Worm (Caenorhabditis elegans) whole organism, L4 larva: Measurements from ENCODE around the gene set-25.
A peak's percentile ranks its signal among the peaks of the same experiment; 100 is the strongest.

Experiments used
- F10B5.3 ChIP-seq: sonication (generic microtip); optimal IDR thresholded peaks from 2 replicates; lab custom pipeline; 2016; ENCODE audit warnings: mild to moderate bottlenecking, missing genetic modification characterization, missing compliant biosample characterization
- F37D6.2 ChIP-seq: sonication (generic microtip); optimal IDR thresholded peaks from 2 replicates; lab custom pipeline; 2016; ENCODE audit warnings: mild to moderate bottlenecking, missing genetic modification characterization, missing compliant biosample characterization
- F44E2.7 ChIP-seq: fragments of 200-800 bp; sonication (Bioruptor generic); IDR thresholded peaks from 2 replicates; pipeline ENCODE4 v2.1.2; 2022; ENCODE audit warnings: missing genetic modification characterization, missing compliant biosample characterization
- T20F7.1 ChIP-seq: fragments of 200-800 bp; sonication (Bioruptor generic); optimal IDR thresholded peaks from 2 replicates; lab custom pipeline; 2018; ENCODE audit warnings: mild to moderate bottlenecking, missing genetic modification characterization, missing compliant biosample characterization
- Y5F2A.4 ChIP-seq: fragments of 200-800 bp; sonication (Bioruptor generic); optimal IDR thresholded peaks from 2 replicates; lab custom pipeline; 2018; ENCODE audit warnings: mild to moderate bottlenecking, missing genetic modification characterization, missing compliant biosample characterization
- Y75B8A.6 ChIP-seq: fragments of 200-800 bp; sonication (Bioruptor generic); IDR thresholded peaks from 2 replicates; pipeline ENCODE4 v1.3.6; 2022; ENCODE audit warnings: missing genetic modification reagents, missing genetic modification characterization, missing compliant biosample characterization
- ZK546.5 ChIP-seq, 2 experiments: sonication (generic microtip); optimal IDR thresholded peaks; 2 replicates each; lab custom pipeline; 2017; ENCODE audit warnings: missing biosample characterization in 2 of 2, missing genetic modification characterization in 2 of 2
- aha-1 ChIP-seq: fragments of 150-350 bp; peaks from one replicate; lab custom pipeline; 2014; ENCODE audit warnings: missing biosample characterization, missing genetic modification characterization
- ceh-82 ChIP-seq: sonication (generic microtip); optimal IDR thresholded peaks from 2 replicates; lab custom pipeline; 2017; ENCODE audit warnings: missing biosample characterization, missing genetic modification characterization
- ces-1 ChIP-seq: fragments of 150-350 bp; sonication (generic microtip); optimal IDR thresholded peaks from 4 replicates; lab custom pipeline; 2014; ENCODE audit warnings: missing biosample characterization, missing genetic modification reagents, missing genetic modification characterization
- daf-16 ChIP-seq, 3 experiments: sonication (generic microtip); optimal IDR thresholded peaks; 2 replicates each; lab custom pipeline; 2016 to 2017; ENCODE audit warnings: missing genetic modification characterization in 3 of 3, missing genetic modification reagents in 3 of 3, mild to moderate bottlenecking in 2 of 3, missing compliant biosample characterization in 2 of 3, missing biosample characterization in 1 of 3, moderate library complexity in 1 of 3
- egl-43 ChIP-seq: fragments of 200-800 bp; sonication (Bioruptor generic); IDR thresholded peaks from 2 replicates; pipeline ENCODE4 v1.3.6; 2022; ENCODE audit warnings: missing genetic modification reagents, missing genetic modification characterization, missing compliant biosample characterization
- fkh-10 ChIP-seq: fragments of 150-350 bp; optimal IDR thresholded peaks from 2 replicates; lab custom pipeline; 2014; ENCODE audit warnings: missing biosample characterization, missing genetic modification reagents, missing genetic modification characterization
- hlh-30 ChIP-seq: sonication (generic microtip); optimal IDR thresholded peaks from 2 replicates; lab custom pipeline; 2017; ENCODE audit warnings: antibody characterized with exemption, mild to moderate bottlenecking, missing genetic modification characterization, missing compliant biosample characterization; ENCODE audit not compliant: insufficient read depth
- hmg-1.1 ChIP-seq: fragments of 200-800 bp; sonication (Bioruptor generic); IDR thresholded peaks from 2 replicates; pipeline ENCODE4 v1.3.6; 2022; ENCODE audit warnings: missing genetic modification reagents, missing genetic modification characterization, missing compliant biosample characterization
- lin-13 ChIP-seq: fragments of 150-350 bp; optimal IDR thresholded peaks from 2 replicates; lab custom pipeline; 2014; ENCODE audit warnings: missing biosample characterization, missing genetic modification reagents, missing genetic modification characterization
- lin-15B ChIP-seq: fragments of 150-350 bp; sonication (generic microtip); optimal IDR thresholded peaks from 3 replicates; lab custom pipeline; 2014; ENCODE audit warnings: missing biosample characterization, missing genetic modification characterization
- lsy-2 ChIP-seq, 2 experiments: fragments of 150-350 bp in 1 of 2; sonication (generic microtip) in 1 of 2; optimal IDR thresholded peaks; 2 replicates each; lab custom pipeline; 2014 to 2017; ENCODE audit warnings: missing biosample characterization in 2 of 2, missing genetic modification characterization in 2 of 2
- madf-9 ChIP-seq: fragments of 200-800 bp; sonication (Bioruptor generic); conservative IDR thresholded peaks from 2 replicates; pipeline ENCODE4 v1.3.6; 2022; ENCODE audit warnings: missing genetic modification reagents, missing genetic modification characterization, missing compliant biosample characterization
- mdl-1 ChIP-seq, 2 experiments: fragments of 150-350 bp in 1 of 2; sonication (generic microtip) in 1 of 2; optimal IDR thresholded peaks; 2 replicates each; lab custom pipeline; 2014 to 2017; ENCODE audit warnings: missing biosample characterization in 2 of 2, missing genetic modification characterization in 2 of 2
- mep-1 ChIP-seq: fragments of 150-350 bp; sonication (generic microtip); optimal IDR thresholded peaks from 3 replicates; lab custom pipeline; 2014; ENCODE audit warnings: missing biosample characterization, missing genetic modification characterization
- mes-2 ChIP-seq: sonication (generic microtip); optimal IDR thresholded peaks from 2 replicates; lab custom pipeline; 2016; ENCODE audit warnings: missing genotype, mild to moderate bottlenecking, missing genetic modification characterization, missing compliant biosample characterization; ENCODE audit not compliant: poor library complexity, severe bottlenecking
- nhr-102 ChIP-seq: sonication (generic microtip); optimal IDR thresholded peaks from 2 replicates; lab custom pipeline; 2016; ENCODE audit warnings: mild to moderate bottlenecking, missing genetic modification characterization, moderate library complexity, missing compliant biosample characterization
- nhr-237 ChIP-seq: sonication (generic microtip); optimal IDR thresholded peaks from 2 replicates; lab custom pipeline; 2017; ENCODE audit warnings: missing biosample characterization, missing genetic modification characterization
- nhr-28 ChIP-seq: fragments of 150-350 bp; optimal IDR thresholded peaks from 2 replicates; lab custom pipeline; 2014; ENCODE audit warnings: missing biosample characterization, missing genetic modification characterization
- nhr-41 ChIP-seq: fragments of 200-800 bp; sonication (Bioruptor generic); IDR thresholded peaks from 2 replicates; pipeline ENCODE4 v1.3.6; 2022; ENCODE audit warnings: missing genetic modification reagents, missing genetic modification characterization, missing compliant biosample characterization
- nhr-6 ChIP-seq: fragments of 150-350 bp; optimal IDR thresholded peaks from 2 replicates; lab custom pipeline; 2014; ENCODE audit warnings: missing biosample characterization, missing genetic modification characterization
- nhr-77 ChIP-seq: fragments of 150-350 bp; optimal IDR thresholded peaks from 2 replicates; lab custom pipeline; 2014; ENCODE audit warnings: missing biosample characterization, missing genetic modification characterization
- pha-4 ChIP-seq, 2 experiments: fragments of 150-350 bp in 1 of 2; fragments of 200-800 bp in 1 of 2; sonication (Bioruptor generic) in 1 of 2; IDR thresholded peaks in 1 of 2; optimal IDR thresholded peaks in 1 of 2; 2 replicates each; pipeline versions ENCODE4 v1.3.6 to Lab custom; 2014 to 2022; ENCODE audit warnings: missing genetic modification characterization in 2 of 2, missing genetic modification reagents in 2 of 2, missing biosample characterization in 1 of 2, missing compliant biosample characterization in 1 of 2
- rbr-2 ChIP-seq: sonication (generic microtip); optimal IDR thresholded peaks from 2 replicates; lab custom pipeline; 2016; ENCODE audit warnings: missing genotype, missing genetic modification characterization, missing compliant biosample characterization
- sdz-12 ChIP-seq: fragments of 200-800 bp; sonication (Bioruptor generic); optimal IDR thresholded peaks from 2 replicates; lab custom pipeline; 2018; ENCODE audit warnings: mild to moderate bottlenecking, missing genetic modification characterization, missing compliant biosample characterization
- set-16 ChIP-seq: fragments of 200-800 bp; sonication (Bioruptor generic); IDR thresholded peaks from 2 replicates; pipeline ENCODE4 v1.3.6; 2022; ENCODE audit warnings: missing genetic modification reagents, missing genetic modification characterization, missing compliant biosample characterization
- skn-1 ChIP-seq: fragments of 150-350 bp; optimal IDR thresholded peaks from 2 replicates; lab custom pipeline; 2014; ENCODE audit warnings: missing biosample characterization, missing genetic modification characterization
- snpc-1.2 ChIP-seq: fragments of 200-800 bp; sonication (Bioruptor generic); IDR thresholded peaks from 2 replicates; pipeline ENCODE4 v1.3.6; 2022; ENCODE audit warnings: missing genetic modification reagents, missing genetic modification characterization, missing compliant biosample characterization
- spr-1 ChIP-seq: sonication (generic microtip); optimal IDR thresholded peaks from 2 replicates; lab custom pipeline; 2016; ENCODE audit warnings: mild to moderate bottlenecking, missing genetic modification characterization, missing compliant biosample characterization
- spr-3 ChIP-seq: fragments of 200-800 bp; sonication (Bioruptor generic); optimal IDR thresholded peaks from 2 replicates; lab custom pipeline; 2018; ENCODE audit warnings: mild to moderate bottlenecking, missing genetic modification characterization, missing compliant biosample characterization
- tra-1 ChIP-seq: fragments of 200-800 bp; sonication (Bioruptor generic); IDR thresholded peaks from 2 replicates; pipeline ENCODE4 v1.3.6; 2022; ENCODE audit warnings: missing genetic modification reagents, missing genetic modification characterization, missing compliant biosample characterization
- unc-130 ChIP-seq: sonication (generic microtip); optimal IDR thresholded peaks from 2 replicates; lab custom pipeline; 2016; ENCODE audit warnings: missing genetic modification reagents, missing genetic modification characterization, missing compliant biosample characterization
- unc-62 ChIP-seq, 3 experiments: fragments of 150-350 bp in 1 of 3; sonication (generic microtip); optimal IDR thresholded peaks in 2 of 3; peaks in 1 of 3; 1 replicate in 1 of 3; 2 replicates in 2 of 3; lab custom pipeline; 2014 to 2017; ENCODE audit warnings: missing biosample characterization in 3 of 3, missing genetic modification characterization in 3 of 3, missing genetic modification reagents in 3 of 3, missing genotype in 1 of 3
- vab-7 ChIP-seq: fragments of 200-800 bp; sonication (Bioruptor generic); IDR thresholded peaks from 2 replicates; pipeline ENCODE4 v1.3.6; 2022; ENCODE audit warnings: missing genetic modification reagents, missing genetic modification characterization, missing compliant biosample characterization
- zfp-2 ChIP-seq: sonication (generic microtip); optimal IDR thresholded peaks from 2 replicates; lab custom pipeline; 2016; ENCODE audit warnings: mild to moderate bottlenecking, missing genetic modification characterization, missing compliant biosample characterization
- zfp-3 ChIP-seq: fragments of 200-800 bp; sonication (Bioruptor generic); conservative IDR thresholded peaks from 2 replicates; pipeline ENCODE4 v1.3.6; 2022; ENCODE audit warnings: missing genetic modification reagents, missing genetic modification characterization, missing compliant biosample characterization
- ztf-7 ChIP-seq: fragments of 150-350 bp; optimal IDR thresholded peaks from 2 replicates; lab custom pipeline; 2014; ENCODE audit warnings: missing biosample characterization, missing genetic modification characterization

Gene set-25

DNA sequence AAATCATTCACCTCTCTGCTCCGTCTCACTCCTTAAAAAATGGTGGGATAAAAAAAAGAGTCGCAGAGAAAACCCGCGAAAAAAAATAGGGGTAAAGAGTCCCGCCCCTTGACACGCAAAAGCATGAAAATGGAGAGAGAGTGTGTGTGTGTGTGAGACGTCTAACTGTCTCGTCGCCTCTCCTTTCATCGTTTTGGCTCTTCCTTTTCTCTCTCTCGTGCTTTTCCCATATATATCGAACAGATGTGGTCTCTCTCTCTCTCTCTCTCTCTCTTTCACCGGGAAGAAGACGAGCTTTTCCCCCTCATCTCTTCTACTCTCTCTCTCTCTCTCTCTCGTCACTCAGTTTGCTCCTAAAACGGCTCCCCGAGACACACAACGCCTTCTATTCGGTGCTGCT lies 17.1 kb downstream of the set-25 start (continued):
- TF ChIP-seq nhr-28 (tag; lab: Kevin White, UChicago): peak; percentile 15
- TF ChIP-seq T20F7.1: no peak
- peak; percentile 41 for TF ChIP-seq mes-2 (tag; lab: Kevin White, UChicago)
- TF ChIP-seq ces-1 (GFP tag; lab: Kevin White, UChicago): no peak

ce11 chrIII:13272788-13273187 lies 20.1 kb downstream of the set-25 start:
- TF ChIP-seq spr-3 (GFP tag; lab: Kevin White, UChicago): no peak
- TF ChIP-seq ceh-82: no peak
- no peak for TF ChIP-seq nhr-237 (tag; lab: Kevin White, UChicago)
- no peak for TF ChIP-seq nhr-102 (tag; lab: Kevin White, UChicago)
- TF ChIP-seq F37D6.2 (tag; lab: Kevin White, UChicago): no peak
- no peak for TF ChIP-seq lin-13 (GFP tag; lab: Kevin White, UChicago)
- no peak for TF ChIP-seq spr-1
- TF ChIP-seq egl-43 (GFP tag; lab: Robert Waterston, UW): no peak
- TF ChIP-seq zfp-3 (GFP tag; lab: Robert Waterston, UW): no peak
- no peak for TF ChIP-seq lin-15B (tag; lab: Kevin White, UChicago)
- no peak for TF ChIP-seq F44E2.7 (GFP tag; lab: Robert Waterston, UW)
- TF ChIP-seq sdz-12 (GFP tag; lab: Kevin White, UChicago): no peak
- TF ChIP-seq ztf-7: no peak
- no peak for TF ChIP-seq Y75B8A.6 (GFP tag; lab: Robert Waterston, UW)
- no peak for TF ChIP-seq daf-16 (GFP tag; optimal IDR thresholded peaks at IDR 0.05; lab: Kevin White, UChicago)
- TF ChIP-seq daf-16 (tag; optimal IDR thresholded peaks at IDR 0.05; lab: Kevin White, UChicago): no peak
- no peak for TF ChIP-seq F10B5.3
- no peak for TF ChIP-seq unc-62 (GFP tag; optimal IDR thresholded peaks at IDR 0.05 in 1 of 2; lab: Kevin White, UChicago)
- TF ChIP-seq unc-62 (tag; optimal IDR thresholded peaks at IDR 0.05; lab: Kevin White, UChicago): no peak
- TF ChIP-seq vab-7: no peak

DNA sequence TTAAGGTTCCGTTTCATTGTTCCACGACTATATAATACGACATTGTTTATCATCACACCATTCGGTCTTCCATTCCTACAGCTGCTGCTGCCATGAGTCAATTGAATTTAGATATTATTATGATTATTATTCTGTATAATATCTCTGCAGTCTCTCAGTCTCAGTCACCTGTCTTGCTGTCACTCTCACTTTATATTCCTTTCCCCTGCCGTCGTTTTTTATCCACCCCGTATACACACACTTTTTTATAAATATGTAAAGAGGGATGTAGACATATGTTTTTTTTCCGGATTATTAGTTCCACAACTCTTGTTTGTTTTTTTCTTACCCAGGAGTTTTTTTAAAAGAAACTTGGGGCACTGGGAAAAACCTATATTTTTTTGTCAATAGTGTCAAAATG lies 20.7 kb downstream of the set-25 start:
- peak; percentile 17 for TF ChIP-seq hlh-30 (tag; lab: Kevin White, UChicago)
- no peak for TF ChIP-seq unc-62 (GFP tag; optimal IDR thresholded peaks at IDR 0.05 in 1 of 2; lab: Kevin White, UChicago)
- no peak for TF ChIP-seq unc-62 (tag; optimal IDR thresholded peaks at IDR 0.05; lab: Kevin White, UChicago)

DNA sequence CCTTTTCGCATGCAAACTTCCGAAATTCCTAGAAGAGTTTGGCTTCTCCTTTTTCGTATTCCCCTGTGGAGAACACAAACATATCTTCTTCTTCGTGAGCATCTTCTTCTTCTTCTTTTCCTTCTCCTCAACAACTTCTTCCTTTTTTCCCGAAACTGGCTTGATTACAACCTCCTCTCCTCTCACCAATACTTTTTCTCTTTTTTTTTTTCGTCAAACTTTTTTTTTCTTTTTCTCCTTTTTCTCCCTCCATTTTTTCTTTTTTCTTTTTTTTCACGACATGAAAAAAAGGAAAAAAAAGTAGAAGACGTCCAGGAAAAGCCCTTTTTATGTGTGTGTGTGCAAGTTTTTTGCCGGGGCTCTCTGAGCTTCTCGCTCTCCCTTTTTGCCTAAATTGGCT lies 22.0 kb downstream of the set-25 start:
- no peak for TF ChIP-seq F10B5.3
- TF ChIP-seq pha-4 (GFP tag; IDR thresholded peaks at IDR 0.05; lab: Robert Waterston, UW): no peak
- no peak for TF ChIP-seq pha-4 (tag; optimal IDR thresholded peaks at IDR 0.05; lab: Kevin White, UChicago)
- peak; percentile 3 for TF ChIP-seq F37D6.2 (tag; lab: Kevin White, UChicago)
- TF ChIP-seq nhr-6 (tag; lab: Kevin White, UChicago): no peak
- no peak for TF ChIP-seq nhr-41 (GFP tag; lab: Robert Waterston, UW)
- no peak for TF ChIP-seq egl-43 (GFP tag; lab: Robert Waterston, UW)
- peak; percentile 48 for TF ChIP-seq aha-1 (tag; lab: Kevin White, UChicago)
- TF ChIP-seq unc-130 (GFP tag; lab: Kevin White, UChicago): no peak
- TF ChIP-seq madf-9 (GFP tag; lab: Robert Waterston, UW): no peak
- TF ChIP-seq nhr-28 (tag; lab: Kevin White, UChicago): no peak
- TF ChIP-seq rbr-2: peak; percentile 19
- peak; percentile 34 for TF ChIP-seq mep-1
- no peak for TF ChIP-seq nhr-77 (tag; lab: Kevin White, UChicago)
- no peak; the same call in 1 of the 2 replicates for TF ChIP-seq set-16
- TF ChIP-seq lsy-2 (tag; optimal IDR thresholded peaks at IDR 0.05; lab: Kevin White, UChicago): peak in 1 of 2 experiments; percentile 57
- no peak for TF ChIP-seq tra-1 (GFP tag; lab: Robert Waterston, UW)
- TF ChIP-seq fkh-10 (GFP tag; lab: Kevin White, UChicago): peak; percentile 53
- TF ChIP-seq mes-2 (tag; lab: Kevin White, UChicago): peak; percentile 17
- TF ChIP-seq nhr-237 (tag; lab: Kevin White, UChicago): no peak
- TF ChIP-seq ZK546.5 (tag; optimal IDR thresholded peaks at IDR 0.05; lab: Kevin White, UChicago): no peak
- no peak for TF ChIP-seq zfp-2
- no peak for TF ChIP-seq Y5F2A.4 (GFP tag; lab: Kevin White, UChicago)
- TF ChIP-seq skn-1: no peak
- peak in 1 of 2 experiments; percentile 97 for TF ChIP-seq unc-62 (GFP tag; optimal IDR thresholded peaks at IDR 0.05 in 1 of 2; lab: Kevin White, UChicago)
- TF ChIP-seq unc-62 (tag; optimal IDR thresholded peaks at IDR 0.05; lab: Kevin White, UChicago): no peak
- peak in 1 of 2 experiments; percentile 10 for TF ChIP-seq mdl-1 (tag; optimal IDR thresholded peaks at IDR 0.05; lab: Kevin White, UChicago)
- no peak for TF ChIP-seq snpc-1.2 (GFP tag; lab: Robert Waterston, UW)
- peak; percentile 14; the same call in 1 of the 2 replicates for TF ChIP-seq hmg-1.1 (GFP tag; lab: Robert Waterston, UW)
